Worm (Caenorhabditis elegans) whole organism, L2 larva: Measurements from ENCODE around the gene cthd-1.
A peak's percentile ranks its signal among the peaks of the same experiment; 100 is the strongest.

ENCODE experiments used
- C34F6.9 ChIP-seq: fragments of 150-350 bp; optimal IDR thresholded peaks from 2 replicates; lab custom pipeline; 2014; ENCODE audit warnings: missing biosample characterization, missing genetic modification characterization
- R02D3.7 ChIP-seq: fragments of 150-350 bp; optimal IDR thresholded peaks from 2 replicates; lab custom pipeline; 2014; ENCODE audit warnings: missing biosample characterization, missing genetic modification characterization
- ZK546.5 ChIP-seq: sonication (generic microtip); optimal IDR thresholded peaks from 2 replicates; lab custom pipeline; 2017; ENCODE audit warnings: missing biosample characterization, missing genetic modification characterization
- alr-1 ChIP-seq: fragments of 150-350 bp; optimal IDR thresholded peaks from 2 replicates; lab custom pipeline; 2014; ENCODE audit warnings: missing biosample characterization, missing genetic modification characterization
- aly-2 ChIP-seq: fragments of 150-350 bp; optimal IDR thresholded peaks from 2 replicates; lab custom pipeline; 2014; ENCODE audit warnings: missing biosample characterization, missing genetic modification characterization
- ama-1 ChIP-seq: fragments of 150-350 bp; optimal IDR thresholded peaks from 2 replicates; lab custom pipeline; 2018; ENCODE audit warnings: inconsistent platforms
- blmp-1 ChIP-seq: sonication (generic microtip); optimal IDR thresholded peaks from 2 replicates; lab custom pipeline; 2017; ENCODE audit warnings: missing genetic modification characterization, mild to moderate bottlenecking, missing compliant biosample characterization, antibody characterized with exemption, moderate library complexity; ENCODE audit not compliant: insufficient read depth
- ceh-82 ChIP-seq: fragments of 150-350 bp; optimal IDR thresholded peaks from 2 replicates; lab custom pipeline; 2014; ENCODE audit warnings: missing biosample characterization, missing genetic modification characterization
- crh-2 ChIP-seq: sonication (generic microtip); optimal IDR thresholded peaks from 2 replicates; lab custom pipeline; 2017; ENCODE audit warnings: missing biosample characterization, missing genetic modification characterization
- dmd-4 ChIP-seq: sonication (generic microtip); optimal IDR thresholded peaks from 2 replicates; lab custom pipeline; 2017; ENCODE audit warnings: missing biosample characterization, missing genetic modification characterization
- egl-27 ChIP-seq: sonication (generic microtip); optimal IDR thresholded peaks from 3 replicates; lab custom pipeline; 2017; ENCODE audit warnings: missing biosample characterization, missing genetic modification reagents, missing genetic modification characterization
- elt-1 ChIP-seq: fragments of 150-350 bp; optimal IDR thresholded peaks from 2 replicates; lab custom pipeline; 2014; ENCODE audit warnings: missing biosample characterization, missing genetic modification characterization
- elt-3 ChIP-seq: sonication (generic microtip); optimal IDR thresholded peaks from 2 replicates; lab custom pipeline; 2017; ENCODE audit warnings: missing biosample characterization, missing genetic modification characterization
- fos-1 ChIP-seq: fragments of 150-350 bp; optimal IDR thresholded peaks from 2 replicates; lab custom pipeline; 2014; ENCODE audit warnings: missing biosample characterization, missing genetic modification characterization
- gmeb-1 ChIP-seq: fragments of 150-350 bp; optimal IDR thresholded peaks from 2 replicates; lab custom pipeline; 2014; ENCODE audit warnings: missing biosample characterization, missing genetic modification characterization
- lin-11 ChIP-seq: fragments of 150-350 bp; sonication (generic microtip); optimal IDR thresholded peaks from 2 replicates; lab custom pipeline; 2014; ENCODE audit warnings: missing biosample characterization, missing genetic modification characterization, inconsistent platforms, mixed read lengths
- lin-13 ChIP-seq: fragments of 150-350 bp; optimal IDR thresholded peaks from 2 replicates; lab custom pipeline; 2014; ENCODE audit warnings: missing biosample characterization, missing genetic modification reagents, missing genetic modification characterization
- lin-39 ChIP-seq: fragments of 150-350 bp; optimal IDR thresholded peaks from 2 replicates; lab custom pipeline; 2014; ENCODE audit warnings: missing biosample characterization, missing genetic modification reagents, missing genetic modification characterization
- lsy-2 ChIP-seq, 2 experiments: fragments of 150-350 bp in 1 of 2; sonication (generic microtip) in 1 of 2; optimal IDR thresholded peaks; 2 replicates each; lab custom pipeline; 2014 to 2017; ENCODE audit warnings: missing biosample characterization in 2 of 2, missing genetic modification characterization in 2 of 2
- mdl-1 ChIP-seq, 2 experiments: fragments of 150-350 bp in 1 of 2; sonication (generic microtip) in 1 of 2; optimal IDR thresholded peaks; 2 replicates each; lab custom pipeline; 2017; ENCODE audit warnings: missing biosample characterization in 2 of 2, missing genetic modification characterization in 2 of 2
- nhr-10 ChIP-seq: sonication (generic microtip); optimal IDR thresholded peaks from 2 replicates; lab custom pipeline; 2017; ENCODE audit warnings: missing biosample characterization, missing genetic modification characterization
- nhr-11 ChIP-seq: fragments of 150-350 bp; optimal IDR thresholded peaks from 2 replicates; lab custom pipeline; 2014; ENCODE audit warnings: missing biosample characterization, missing genetic modification characterization
- nhr-21 ChIP-seq: fragments of 150-350 bp; optimal IDR thresholded peaks from 2 replicates; lab custom pipeline; 2014; ENCODE audit warnings: missing biosample characterization, missing genetic modification characterization
- nhr-23 ChIP-seq: fragments of 150-350 bp; optimal IDR thresholded peaks from 2 replicates; lab custom pipeline; 2014; ENCODE audit warnings: missing biosample characterization, missing genetic modification reagents, missing genetic modification characterization
- nhr-25 ChIP-seq: fragments of 150-350 bp; sonication (generic microtip); optimal IDR thresholded peaks from 3 replicates; lab custom pipeline; 2014; ENCODE audit warnings: missing biosample characterization, missing genetic modification characterization
- nhr-6 ChIP-seq: fragments of 150-350 bp; optimal IDR thresholded peaks from 2 replicates; lab custom pipeline; 2014; ENCODE audit warnings: missing biosample characterization, missing genetic modification characterization
- nhr-77 ChIP-seq: fragments of 150-350 bp; optimal IDR thresholded peaks from 2 replicates; lab custom pipeline; 2014; ENCODE audit warnings: missing biosample characterization, missing genetic modification characterization
- peb-1 ChIP-seq: fragments of 150-350 bp; optimal IDR thresholded peaks from 2 replicates; lab custom pipeline; 2014; ENCODE audit warnings: missing biosample characterization, missing genetic modification characterization
- sem-4 ChIP-seq: fragments of 150-350 bp; optimal IDR thresholded peaks from 2 replicates; lab custom pipeline; 2014; ENCODE audit warnings: missing biosample characterization, missing genetic modification reagents, missing genetic modification characterization
- skn-1 ChIP-seq: sonication (generic microtip); optimal IDR thresholded peaks from 2 replicates; lab custom pipeline; 2017; ENCODE audit warnings: missing biosample characterization, missing genetic modification characterization
- sma-3 ChIP-seq: sonication (generic microtip); optimal IDR thresholded peaks from 2 replicates; lab custom pipeline; 2016; ENCODE audit warnings: missing genetic modification reagents, missing genetic modification characterization, missing compliant biosample characterization
- sma-9 ChIP-seq, 2 experiments: fragments of 150-350 bp in 1 of 2; sonication (generic microtip) in 1 of 2; optimal IDR thresholded peaks; 2 replicates each; lab custom pipeline; 2014 to 2016; ENCODE audit warnings: missing genetic modification characterization in 2 of 2, mild to moderate bottlenecking in 1 of 2, missing biosample characterization in 1 of 2, missing compliant biosample characterization in 1 of 2, missing genetic modification reagents in 1 of 2, moderate library complexity in 1 of 2
- snpc-4 ChIP-seq: fragments of 150-350 bp; optimal IDR thresholded peaks from 2 replicates; lab custom pipeline; 2014; ENCODE audit warnings: missing biosample characterization, missing genetic modification characterization
- unc-39 ChIP-seq: fragments of 150-350 bp; optimal IDR thresholded peaks from 2 replicates; lab custom pipeline; 2014; ENCODE audit warnings: missing biosample characterization, missing genetic modification characterization
- unc-62 ChIP-seq: fragments of 150-350 bp; optimal IDR thresholded peaks from 2 replicates; lab custom pipeline; 2014; ENCODE audit warnings: missing biosample characterization, missing genetic modification reagents, missing genetic modification characterization
- zag-1 ChIP-seq: fragments of 150-350 bp; optimal IDR thresholded peaks from 2 replicates; lab custom pipeline; 2014; ENCODE audit warnings: missing biosample characterization, missing genetic modification characterization
- ztf-1 ChIP-seq: fragments of 200-800 bp; sonication (Bioruptor generic); conservative IDR thresholded peaks from 2 replicates; pipeline ENCODE4 v1.3.6; 2022; ENCODE audit warnings: missing genetic modification characterization, missing compliant biosample characterization
- ztf-11 ChIP-seq: sonication (generic microtip); optimal IDR thresholded peaks from 2 replicates; lab custom pipeline; 2017; ENCODE audit warnings: missing biosample characterization, missing genetic modification characterization
- ztf-4 ChIP-seq: fragments of 150-350 bp; optimal IDR thresholded peaks from 2 replicates; lab custom pipeline; 2014; ENCODE audit warnings: missing biosample characterization, missing genetic modification characterization

The cthd-1 gene

DNA sequence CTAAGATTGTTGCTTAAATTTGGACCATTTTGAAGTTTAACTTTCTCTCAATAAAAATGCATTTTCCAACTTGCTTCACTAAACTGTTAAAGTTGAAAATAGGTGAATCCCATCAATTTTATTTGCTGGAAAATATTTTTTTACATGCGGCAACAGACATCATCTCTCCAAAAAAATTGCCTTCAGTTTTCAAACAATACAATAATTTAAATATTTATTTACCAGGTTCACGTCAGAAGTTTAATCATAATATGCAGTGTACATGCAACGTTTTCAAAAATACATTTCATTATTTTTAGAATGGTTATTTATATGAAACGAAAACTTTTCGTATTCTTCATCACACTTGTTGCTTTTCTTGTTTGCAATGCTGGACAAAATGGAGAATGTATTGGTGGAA, 47.1 kb upstream of the cthd-1 start, which contains the start of gene T06E4.5:
T06E4.5 (plus strand) TSS at position 301 of the 400 bp plus-strand sequence.
- TF ChIP-seq nhr-11 = no peak
- TF ChIP-seq mdl-1 (tag; optimal IDR thresholded peaks at IDR 0.05; lab: Kevin White, UChicago) = no peak
- no peak for TF ChIP-seq unc-39
- TF ChIP-seq sem-4 (tag; lab: Kevin White, UChicago) = no peak
- TF ChIP-seq lsy-2 (tag; optimal IDR thresholded peaks at IDR 0.05; lab: Kevin White, UChicago) = no peak
- TF ChIP-seq dmd-4 (tag; lab: Kevin White, UChicago) = no peak
- TF ChIP-seq nhr-25 (tag; lab: Kevin White, UChicago) = no peak
- TF ChIP-seq R02D3.7 (tag; lab: Kevin White, UChicago) = no peak
- no peak for TF ChIP-seq skn-1 (tag; lab: Kevin White, UChicago)
- TF ChIP-seq elt-3 (tag; lab: Kevin White, UChicago) = no peak
- TF ChIP-seq lin-11 (tag; lab: Kevin White, UChicago) = no peak
- TF ChIP-seq lin-39 (tag; lab: Kevin White, UChicago) = no peak
- TF ChIP-seq ZK546.5 (tag; lab: Kevin White, UChicago) = no peak
- TF ChIP-seq sma-9 (GFP tag; optimal IDR thresholded peaks at IDR 0.05; lab: Kevin White, UChicago) = no peak
- no peak for TF ChIP-seq sma-9 (tag; optimal IDR thresholded peaks at IDR 0.05; lab: Kevin White, UChicago)
- TF ChIP-seq ceh-82 (tag; lab: Kevin White, UChicago) = no peak
- no peak for TF ChIP-seq ztf-11 (tag; lab: Kevin White, UChicago)
- no peak for TF ChIP-seq alr-1 (tag; lab: Kevin White, UChicago)
- no peak for TF ChIP-seq nhr-10 (tag; lab: Kevin White, UChicago)
- TF ChIP-seq nhr-77 (tag; lab: Kevin White, UChicago) = no peak

DNA sequence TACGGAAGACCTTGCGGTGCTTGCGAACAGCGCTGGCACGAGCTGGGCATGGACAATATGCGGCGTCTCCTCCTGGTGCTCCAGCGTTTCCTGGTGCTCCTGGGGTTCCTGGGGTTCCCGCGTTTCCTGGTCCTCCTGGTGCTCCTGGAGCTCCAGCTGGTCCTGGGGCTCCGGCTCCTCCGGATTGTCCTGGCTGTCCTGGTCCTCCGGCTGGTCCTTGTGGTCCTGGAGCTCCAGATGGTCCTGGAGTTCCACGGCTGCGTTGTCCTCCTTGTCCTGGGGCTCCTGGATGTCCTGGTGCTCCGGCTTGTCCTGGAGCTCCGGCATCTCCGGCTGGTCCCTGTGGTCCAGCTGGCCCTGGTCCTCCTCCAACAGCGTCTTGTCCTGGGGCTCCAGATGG, 45.7 kb upstream of the cthd-1 start:
- TF ChIP-seq ZK546.5 (tag; lab: Kevin White, UChicago) = no peak
- no peak for TF ChIP-seq sma-9 (GFP tag; optimal IDR thresholded peaks at IDR 0.05; lab: Kevin White, UChicago)
- TF ChIP-seq sma-9 (tag; optimal IDR thresholded peaks at IDR 0.05; lab: Kevin White, UChicago) = no peak
- no peak for TF ChIP-seq ztf-4 (tag; lab: Kevin White, UChicago)
- no peak for TF ChIP-seq nhr-25 (tag; lab: Kevin White, UChicago)
- no peak for TF ChIP-seq dmd-4 (tag; lab: Kevin White, UChicago)
- no peak for TF ChIP-seq lin-11 (tag; lab: Kevin White, UChicago)
- TF ChIP-seq peb-1 (tag; lab: Kevin White, UChicago) = no peak
- no peak for TF ChIP-seq lsy-2 (tag; optimal IDR thresholded peaks at IDR 0.05; lab: Kevin White, UChicago)
- TF ChIP-seq blmp-1 (tag; lab: Kevin White, UChicago) = no peak
- no peak for TF ChIP-seq zag-1 (tag; lab: Kevin White, UChicago)
- no peak for TF ChIP-seq nhr-23 (tag; lab: Kevin White, UChicago)
- TF ChIP-seq nhr-21 (tag; lab: Kevin White, UChicago) = no peak

DNA sequence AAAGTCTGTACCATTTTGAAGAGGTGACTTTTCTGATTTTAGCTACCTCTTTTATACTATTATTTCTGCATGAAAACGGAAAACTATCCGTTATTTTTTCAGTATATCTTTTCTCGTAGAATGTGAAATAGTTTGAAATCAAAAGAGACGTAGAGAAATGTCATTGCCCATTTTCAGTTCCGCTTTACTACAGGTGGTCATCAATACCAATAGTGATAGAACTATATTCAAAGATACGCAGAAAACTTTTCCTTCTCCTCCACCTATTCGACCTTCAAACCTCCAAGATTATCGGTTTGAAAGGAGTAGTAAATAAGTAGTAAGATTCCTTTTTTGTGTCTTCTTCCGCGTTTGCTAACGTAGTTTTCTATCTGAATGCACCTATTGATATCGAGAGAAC, 44.8 kb upstream of the cthd-1 start, which contains the start of gene col-147:
col-147 (minus strand) TSS at position 26 of the 400 bp plus-strand sequence.
- TF ChIP-seq sma-9 (GFP tag; optimal IDR thresholded peaks at IDR 0.05; lab: Kevin White, UChicago) (peak; percentile 52), sma-9 (tag; optimal IDR thresholded peaks at IDR 0.05; lab: Kevin White, UChicago) (no peak), sma-3 (GFP tag; lab: Kevin White, UChicago) (peak; percentile 22), crh-2 (tag; lab: Kevin White, UChicago) (peak; percentile 34), R02D3.7 (tag; lab: Kevin White, UChicago) (no peak), fos-1 (tag; lab: Kevin White, UChicago) (peak; percentile 10), nhr-25 (tag; lab: Kevin White, UChicago) (peak; percentile 67), blmp-1 (tag; lab: Kevin White, UChicago) (peak; percentile 73), sem-4 (tag; lab: Kevin White, UChicago) (no peak)
- TF ChIP-seq, all 48 proteins: peak for 6

DNA sequence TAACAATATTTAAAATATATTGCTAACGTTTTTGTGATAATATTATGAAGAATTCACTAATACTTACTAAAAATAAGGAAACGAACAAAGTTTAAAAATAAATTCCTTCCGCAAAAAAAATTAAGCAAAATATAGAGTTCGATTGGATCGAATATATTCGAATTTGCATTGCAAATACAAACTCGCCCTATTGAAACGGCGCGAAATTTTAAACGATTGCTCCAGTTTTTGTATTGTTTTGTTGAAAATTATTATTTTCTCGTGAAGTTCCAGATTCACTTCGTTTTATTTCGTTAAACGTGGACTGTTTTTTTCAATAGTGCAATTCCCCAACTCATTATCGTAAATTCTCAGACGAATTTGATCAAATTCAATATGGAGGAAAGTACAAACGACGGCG, 32.6 kb upstream of the cthd-1 start, which contains the start of the genes atl-1 and hcp-2:
atl-1 (minus strand) TSS at position 89 of the 400 bp plus-strand sequence.
hcp-2 (plus strand) TSS at position 353 of the 400 bp plus-strand sequence.
- TF ChIP-seq gmeb-1 (tag; lab: Kevin White, UChicago) (peak; percentile 45), zag-1 (tag; lab: Kevin White, UChicago) (no peak)

DNA sequence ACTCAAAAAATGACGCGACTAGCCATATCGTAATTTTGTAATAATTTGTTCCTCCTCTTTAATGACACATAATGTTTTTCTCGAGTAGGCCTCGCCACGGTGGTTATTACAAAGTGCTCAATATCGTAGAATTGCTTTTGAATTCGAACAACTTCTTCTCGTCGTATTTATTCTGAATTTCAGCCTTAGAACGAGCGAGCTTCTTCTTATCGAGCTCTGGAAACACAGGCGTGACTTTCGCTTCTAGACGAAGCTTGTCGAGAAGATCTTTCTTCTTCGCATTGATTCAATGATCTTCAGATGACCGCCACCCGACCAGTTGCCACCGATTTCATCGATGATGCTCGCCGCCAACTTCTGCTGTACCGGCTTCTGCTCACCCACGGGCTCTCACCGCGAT, 26.8 kb upstream of the cthd-1 start, which contains the start of gene T06E4.21:
T06E4.21 (plus strand) TSS at position 301 of the 400 bp plus-strand sequence.
- TF ChIP-seq aly-2 (tag; lab: Kevin White, UChicago) = no peak
- TF ChIP-seq ztf-11 (tag; lab: Kevin White, UChicago) = no peak
- no peak for TF ChIP-seq unc-62 (GFP tag; lab: Kevin White, UChicago)
- no peak for TF ChIP-seq sma-9 (GFP tag; optimal IDR thresholded peaks at IDR 0.05; lab: Kevin White, UChicago)
- no peak for TF ChIP-seq sma-9 (tag; optimal IDR thresholded peaks at IDR 0.05; lab: Kevin White, UChicago)
- no peak for TF ChIP-seq lin-13
- TF ChIP-seq R02D3.7 (tag; lab: Kevin White, UChicago) = no peak
- no peak for TF ChIP-seq gmeb-1 (tag; lab: Kevin White, UChicago)
- no peak for TF ChIP-seq ceh-82 (tag; lab: Kevin White, UChicago)
- no peak for TF ChIP-seq lsy-2 (tag; optimal IDR thresholded peaks at IDR 0.05; lab: Kevin White, UChicago)
- no peak for TF ChIP-seq C34F6.9 (tag; lab: Kevin White, UChicago)
- no peak for TF ChIP-seq elt-1 (tag; lab: Kevin White, UChicago)
- no peak for TF ChIP-seq nhr-6
- no peak for TF ChIP-seq egl-27 (tag; lab: Kevin White, UChicago)
- TF ChIP-seq ama-1 (lab: Kevin White, UChicago) = no peak
- no peak for TF ChIP-seq ztf-1 (GFP tag; lab: Robert Waterston, UW)
- TF ChIP-seq skn-1 (tag; lab: Kevin White, UChicago) = no peak
- TF ChIP-seq nhr-11 = no peak
- TF ChIP-seq snpc-4 = no peak
- TF ChIP-seq elt-3 (tag; lab: Kevin White, UChicago) = no peak
- TF ChIP-seq lin-39 (tag; lab: Kevin White, UChicago) = no peak
